Worm (Caenorhabditis elegans): ENCODE results near the gene F28C1.1.

- TF ChIP-seq elt-2 (tag; optimal IDR thresholded peaks at IDR 0.05) = no peak
- TF ChIP-seq unc-62 (GFP tag; optimal IDR thresholded peaks at IDR 0.05) = no peak
- TF ChIP-seq mdl-1 (tag; optimal IDR thresholded peaks at IDR 0.05) = no peak
- TF ChIP-seq mep-1 (tag; optimal IDR thresholded peaks at IDR 0.05) = no peak
- TF ChIP-seq ceh-82 (tag; optimal IDR thresholded peaks at IDR 0.05) = no peak
- no peak for TF ChIP-seq elt-3 (tag; optimal IDR thresholded peaks at IDR 0.05)
- TF ChIP-seq fos-1 (tag; optimal IDR thresholded peaks at IDR 0.05) = no peak
- TF ChIP-seq unc-98 (GFP tag; IDR thresholded peaks at IDR 0.05) = no peak
- no peak for TF ChIP-seq ets-5 (GFP tag; IDR thresholded peaks at IDR 0.05)
- no peak for TF ChIP-seq egl-27 (tag; optimal IDR thresholded peaks at IDR 0.05)
- TF ChIP-seq nhr-28 (tag; optimal IDR thresholded peaks at IDR 0.05) = no peak
- no peak for TF ChIP-seq fkh-10 (GFP tag; optimal IDR thresholded peaks at IDR 0.05)
These were observed 16.0 kb downstream of the F28C1.1 start for ce11 chrV:12466653-12467052.

Data from whole organism, L1 larva.